Fruit fly (Drosophila melanogaster): Measurements from ENCODE around the gene Osi23.
A peak's percentile ranks its signal among the peaks of the same experiment; 100 is the strongest.

Osi23 gene

dm6 chr3R:30454442-30454841 lies 9.6 kb upstream of the Osi23 start (continued):
- TF ChIP-seq ATbp (GFP tag; optimal IDR thresholded peaks at IDR 0.05) (no peak), Ptx1 (GFP tag; IDR thresholded peaks at IDR 0.05) (0 out of 2 replicates have a peak, but pooled peaks have one; percentile 5), HLH4C (GFP tag; IDR thresholded peaks at IDR 0.05; ENCODE audit: partially characterized antibody) (no peak), GATAe (GFP tag; conservative IDR thresholded peaks at IDR 0.05) (no peak), Trl (optimal IDR thresholded peaks at IDR 0.05) (peak; percentile 26 to 56), Trl (GFP tag; optimal IDR thresholded peaks at IDR 0.05) (no peak), kay (GFP tag; optimal IDR thresholded peaks at IDR 0.05) (no peak), CG6683 (GFP tag; optimal IDR thresholded peaks at IDR 0.05) (no peak), CG9932 (GFP tag; IDR thresholded peaks at IDR 0.05) (no peak), Dip3 (GFP tag; optimal IDR thresholded peaks at IDR 0.05) (no peak), sens (GFP tag) (peak; percentile 7), CG11504 (tag; optimal IDR thresholded peaks at IDR 0.05) (no peak), fd102C (GFP tag; optimal IDR thresholded peaks at IDR 0.05) (no peak), CG7271 (tag; optimal IDR thresholded peaks at IDR 0.05) (no peak), Vsx1 (GFP tag; optimal IDR thresholded peaks at IDR 0.05) (no peak), stwl (tag; optimal IDR thresholded peaks at IDR 0.05) (no peak), sd (tag; optimal IDR thresholded peaks at IDR 0.05) (peak; percentile 53), shn (GFP tag; optimal IDR thresholded peaks at IDR 0.05) (no peak), tio (GFP tag; optimal IDR thresholded peaks at IDR 0.05) (no peak), tin (GFP tag; optimal IDR thresholded peaks at IDR 0.05) (no peak), ftz-f1 (GFP tag; optimal IDR thresholded peaks at IDR 0.05) (no peak), chif (GFP tag; optimal IDR thresholded peaks at IDR 0.05) (no peak), CG4282 (GFP tag; optimal IDR thresholded peaks at IDR 0.05) (no peak), ci (GFP tag; IDR thresholded peaks at IDR 0.05) (no peak), Nf-YA (GFP tag; IDR thresholded peaks at IDR 0.05) (no peak), CG32767 (GFP tag; IDR thresholded peaks at IDR 0.05) (no peak), fd96Cb (tag; optimal IDR thresholded peaks at IDR 0.05) (no peak)

dm6 chr3R:30453236-30453635 lies 8.4 kb upstream of the Osi23 start:
- TF ChIP-seq CG5953 (GFP tag; IDR thresholded peaks at IDR 0.05) (no peak), HmgD (GFP tag; optimal IDR thresholded peaks at IDR 0.05) (no peak), Hr3 (GFP tag; optimal IDR thresholded peaks at IDR 0.05) (no peak), exex (tag; optimal IDR thresholded peaks at IDR 0.05) (peak; percentile 74), sima (GFP tag; optimal IDR thresholded peaks at IDR 0.05) (no peak), nerfin-2 (GFP tag; IDR thresholded peaks at IDR 0.05; ENCODE audit: partially characterized antibody) (no peak), CG10366 (GFP tag; IDR thresholded peaks at IDR 0.05) (no peak), CG33557 (GFP tag; optimal IDR thresholded peaks at IDR 0.05) (no peak), Poxn (GFP tag; IDR thresholded peaks at IDR 0.05) (no peak), CG16815 (GFP tag; optimal IDR thresholded peaks at IDR 0.05) (no peak), jing (GFP tag; optimal IDR thresholded peaks at IDR 0.05) (no peak), seq (GFP tag; IDR thresholded peaks at IDR 0.05) (no peak), cg (GFP tag; optimal IDR thresholded peaks at IDR 0.05) (no peak), Mes4 (GFP tag; optimal IDR thresholded peaks at IDR 0.05) (no peak), Pdp1 (GFP tag; optimal IDR thresholded peaks at IDR 0.05) (peak in 1 of 2 experiments; percentile 60), mirr (GFP tag; optimal IDR thresholded peaks at IDR 0.05) (peak; percentile 55)

Data from whole organism, embryonic.